Fruit fly (Drosophila melanogaster): ENCODE results near the gene unc-13-4A.

The unc-13-4A gene

dm6 chr3L:7361095-7361522 lies 48.4 kb upstream of the unc-13-4A start (continued):
- TF ChIP-seq HmgZ (tag; optimal IDR thresholded peaks at IDR 0.05), result no peak
- TF ChIP-seq HLH4C (GFP tag; IDR thresholded peaks at IDR 0.05; ENCODE audit: partially characterized antibody), result no peak
- TF ChIP-seq CG18476 (GFP tag; optimal IDR thresholded peaks at IDR 0.05), result no peak
- TF ChIP-seq CG12071 (GFP tag; optimal IDR thresholded peaks at IDR 0.05), result peak; percentile 76
- TF ChIP-seq gt (GFP tag; IDR thresholded peaks at IDR 0.05), result no peak
- TF ChIP-seq p53 (GFP tag; optimal IDR thresholded peaks at IDR 0.05), result no peak
- TF ChIP-seq ken (GFP tag; IDR thresholded peaks at IDR 0.05), result no peak
- peak in 1 of 2 experiments; percentile 51 for TF ChIP-seq Pdp1 (GFP tag; optimal IDR thresholded peaks at IDR 0.05)
- TF ChIP-seq Ada2b (GFP tag; IDR thresholded peaks at IDR 0.05), result no peak
- TF ChIP-seq dimm (GFP tag; IDR thresholded peaks at IDR 0.05), result no peak
- TF ChIP-seq en (GFP tag; optimal IDR thresholded peaks at IDR 0.05), result no peak
- no peak for TF ChIP-seq Abd-B (GFP tag; optimal IDR thresholded peaks at IDR 0.05)
- no peak for TF ChIP-seq Antp (GFP tag; optimal IDR thresholded peaks at IDR 0.05)
- TF ChIP-seq D19B (GFP tag; optimal IDR thresholded peaks at IDR 0.05), result no peak
- no peak for TF ChIP-seq Kr (GFP tag; optimal IDR thresholded peaks at IDR 0.05)
- no peak for TF ChIP-seq Ets97D (GFP tag; optimal IDR thresholded peaks at IDR 0.05)
- TF ChIP-seq Nf-YB (GFP tag; optimal IDR thresholded peaks at IDR 0.05), result peak; percentile 29
- TF ChIP-seq CG6272 (GFP tag; IDR thresholded peaks at IDR 0.05), result no peak
- TF ChIP-seq sug (tag; optimal IDR thresholded peaks at IDR 0.05), result no peak
- TF ChIP-seq wor (GFP tag; IDR thresholded peaks at IDR 0.05), result no peak
- peak; percentile 71 for TF ChIP-seq onecut (GFP tag; IDR thresholded peaks at IDR 0.05)
- no peak for TF ChIP-seq B-H2 (GFP tag; optimal IDR thresholded peaks at IDR 0.05)
- no peak for TF ChIP-seq CG4328 (GFP tag; optimal IDR thresholded peaks at IDR 0.05)
- TF ChIP-seq pros (GFP tag; optimal IDR thresholded peaks at IDR 0.05), result peak; percentile 69
- no peak for TF ChIP-seq H15 (GFP tag; IDR thresholded peaks at IDR 0.05)
- TF ChIP-seq lab (GFP tag; optimal IDR thresholded peaks at IDR 0.05), result peak; percentile 77
- no peak for TF ChIP-seq pfk (GFP tag; optimal IDR thresholded peaks at IDR 0.05)
- TF ChIP-seq CTCF (GFP tag; optimal IDR thresholded peaks at IDR 0.05), result peak; percentile 60
- TF ChIP-seq YL-1 (GFP tag; optimal IDR thresholded peaks at IDR 0.05), result peak; percentile 4
- no peak for TF ChIP-seq Jarid2 (GFP tag; optimal IDR thresholded peaks at IDR 0.05)
- no peak for TF ChIP-seq Bdp1 (GFP tag; optimal IDR thresholded peaks at IDR 0.05)
- TF ChIP-seq Bgb (GFP tag; IDR thresholded peaks at IDR 0.05; ENCODE audit: partially characterized antibody), result no peak
- TF ChIP-seq Lim3 (GFP tag; IDR thresholded peaks at IDR 0.05), result no peak
- TF ChIP-seq H2.0 (GFP tag; IDR thresholded peaks at IDR 0.05), result no peak
- peak; percentile 67 for TF ChIP-seq sqz (GFP tag; optimal IDR thresholded peaks at IDR 0.05)
- TF ChIP-seq so (GFP tag; IDR thresholded peaks at IDR 0.05), result no peak
- no peak for TF ChIP-seq Dll (GFP tag; IDR thresholded peaks at IDR 0.05; ENCODE audit: partially characterized antibody)
- no peak for TF ChIP-seq CG17328 (GFP tag; IDR thresholded peaks at IDR 0.05)
- TF ChIP-seq stwl (tag; optimal IDR thresholded peaks at IDR 0.05), result no peak
- no peak for TF ChIP-seq jing (GFP tag; optimal IDR thresholded peaks at IDR 0.05)
- peak; percentile 46 for TF ChIP-seq ara (GFP tag; IDR thresholded peaks at IDR 0.05)
- TF ChIP-seq seq (GFP tag; IDR thresholded peaks at IDR 0.05), result no peak
- no peak for TF ChIP-seq CG12744 (GFP tag; optimal IDR thresholded peaks at IDR 0.05)
- TF ChIP-seq CG34422 (GFP tag; IDR thresholded peaks at IDR 0.05), result no peak
- no peak for TF ChIP-seq CG4424 (GFP tag; optimal IDR thresholded peaks at IDR 0.05)
- no peak for TF ChIP-seq Hr3 (GFP tag; optimal IDR thresholded peaks at IDR 0.05)
- TF ChIP-seq grau (tag; optimal IDR thresholded peaks at IDR 0.05), result no peak
- no peak for TF ChIP-seq CG14050 (GFP tag; IDR thresholded peaks at IDR 0.05)
- no peak for TF ChIP-seq Hsf (GFP tag; optimal IDR thresholded peaks at IDR 0.05)
- no peak for TF ChIP-seq CG14710 (tag; optimal IDR thresholded peaks at IDR 0.05)
- no peak for TF ChIP-seq CG10543 (GFP tag; optimal IDR thresholded peaks at IDR 0.05)
- no peak for TF ChIP-seq CG7745 (tag; optimal IDR thresholded peaks at IDR 0.05)
- no peak for TF ChIP-seq CG7963 (GFP tag; IDR thresholded peaks at IDR 0.05; ENCODE audit: partially characterized antibody)
